Worm (Caenorhabditis elegans) whole organism, dauer: ENCODE measurements around the gene xpc-1.

Source experiments
- unc-62 ChIP-seq: sonication (generic microtip); optimal IDR thresholded peaks from 2 replicates; lab custom pipeline; 2017; ENCODE audit warnings: missing biosample characterization, missing genetic modification reagents, missing genetic modification characterization

xpc-1 gene

ce11 chrIV:1992789-1993188 is at the start of gene xpc-1:
Gene xpc-1, plus strand, starts transcription at chrIV:1993089.
- TF ChIP-seq unc-62 (GFP tag; lab: Kevin White, UChicago) = no peak

ce11 chrIV:1945200-1945599 is 47.7 kb upstream of the xpc-1 start:
- no peak for TF ChIP-seq unc-62 (GFP tag; lab: Kevin White, UChicago)

- TF ChIP-seq unc-62 (GFP tag; lab: Kevin White, UChicago) = no peak
Measured at ce11 chrIV:1947891-1948290, 45.0 kb upstream of the xpc-1 start, which contains the start of gene tsen-54. Gene tsen-54, plus strand, starts transcription at chrIV:1948191.

ce11 chrIV:1952312-1952711 is 40.6 kb upstream of the xpc-1 start:
- TF ChIP-seq unc-62 (GFP tag; lab: Kevin White, UChicago) = no peak

- TF ChIP-seq unc-62 (GFP tag; lab: Kevin White, UChicago) = no peak
Measured at ce11 chrIV:1953132-1953629, 39.7 kb upstream of the xpc-1 start, which contains the start of gene F52C12.2. Gene F52C12.2, plus strand, starts transcription at chrIV:1953579.

- no peak for TF ChIP-seq unc-62 (GFP tag; lab: Kevin White, UChicago)
Measured at ce11 chrIV:1956411-1956810, 36.5 kb upstream of the xpc-1 start, which contains the start of gene F52C12.6. Gene F52C12.6, plus strand, starts transcription at chrIV:1956711.

- no peak for TF ChIP-seq unc-62 (GFP tag; lab: Kevin White, UChicago)
Measured at ce11 chrIV:1959554-1959953, 33.3 kb upstream of the xpc-1 start, which contains the start of gene tdpo-1. Gene tdpo-1, plus strand, starts transcription at chrIV:1959854.

ce11 chrIV:1963247-1963646 is 29.6 kb upstream of the xpc-1 start, which contains the start of gene ulp-3:
Gene ulp-3, plus strand, starts transcription at chrIV:1963634.
- TF ChIP-seq unc-62 (GFP tag; lab: Kevin White, UChicago) = no peak

- no peak for TF ChIP-seq unc-62 (GFP tag; lab: Kevin White, UChicago)
Measured at ce11 chrIV:1964057-1964456, 28.8 kb upstream of the xpc-1 start.

- no peak for TF ChIP-seq unc-62 (GFP tag; lab: Kevin White, UChicago)
Measured at ce11 chrIV:1965135-1965534, 27.8 kb upstream of the xpc-1 start, which contains the start of gene Y48A5A.1. Gene Y48A5A.1, plus strand, starts transcription at chrIV:1965481.

ce11 chrIV:1969353-1969752 is 23.5 kb upstream of the xpc-1 start, which contains the start of gene Y48A5A.3:
Gene Y48A5A.3, plus strand, starts transcription at chrIV:1969737.
- no peak for TF ChIP-seq unc-62 (GFP tag; lab: Kevin White, UChicago)

ce11 chrIV:1970158-1970557 is 22.7 kb upstream of the xpc-1 start:
- no peak for TF ChIP-seq unc-62 (GFP tag; lab: Kevin White, UChicago)

ce11 chrIV:1971078-1971477 is 21.8 kb upstream of the xpc-1 start:
- no peak for TF ChIP-seq unc-62 (GFP tag; lab: Kevin White, UChicago)

ce11 chrIV:1972271-1972670 is 20.6 kb upstream of the xpc-1 start, which contains the start of gene Y76B12C.4:
Gene Y76B12C.4, minus strand, starts transcription at chrIV:1972371.
- TF ChIP-seq unc-62 (GFP tag; lab: Kevin White, UChicago) = no peak

- TF ChIP-seq unc-62 (GFP tag; lab: Kevin White, UChicago) = no peak
Measured at ce11 chrIV:1973372-1973771, 19.5 kb upstream of the xpc-1 start, which contains the start of gene Y76B12C.3. Gene Y76B12C.3, plus strand, starts transcription at chrIV:1973705.

- no peak for TF ChIP-seq unc-62 (GFP tag; lab: Kevin White, UChicago)
Measured at ce11 chrIV:1975594-1975993, 17.3 kb upstream of the xpc-1 start.

- TF ChIP-seq unc-62 (GFP tag; lab: Kevin White, UChicago) = no peak
Measured at ce11 chrIV:1979782-1980181, 13.1 kb upstream of the xpc-1 start, which contains the start of gene Y76B12C.8. Gene Y76B12C.8, plus strand, starts transcription at chrIV:1979988.
